Worm (Caenorhabditis elegans): Measurements from ENCODE around the gene gcy-21.
"Not testable (repeated sequence)": the region's sequence is repeated elsewhere in the genome, so short reads cannot be mapped to it uniquely, and the experiment has no call there.

Gene gcy-21

ce11 chrII:2637359-2637758, 22.1 kb upstream of the gcy-21 start, which contains the start of gene F22E5.21:
Gene F22E5.21 (minus strand): TSS chrII:2637459.
- TF ChIP-seq dao-5 (tag; optimal IDR thresholded peaks at IDR 0.05) (no peak), W03F9.2 (tag; optimal IDR thresholded peaks at IDR 0.05) (no peak), him-1 (tag; optimal IDR thresholded peaks at IDR 0.05) (no peak)

- TF ChIP-seq W03F9.2 (tag; optimal IDR thresholded peaks at IDR 0.05), result no peak
- no peak for TF ChIP-seq him-1 (tag; optimal IDR thresholded peaks at IDR 0.05)
- no peak for TF ChIP-seq dao-5 (tag; optimal IDR thresholded peaks at IDR 0.05)
These were observed 21.4 kb upstream of the gcy-21 start, which contains the start of gene F22E5.9 for ce11 chrII:2638062-2638461. Gene F22E5.9 (plus strand): TSS chrII:2638388.

ce11 chrII:2639401-2640088, 19.9 kb upstream of the gcy-21 start, which contains the start of gene F22E5.8:
Gene F22E5.8 (plus strand): TSS chrII:2640038.
- TF ChIP-seq dao-5, W03F9.2, him-1 (tag; optimal IDR thresholded peaks at IDR 0.05): not testable (repeated sequence)

- TF ChIP-seq dao-5 (tag; optimal IDR thresholded peaks at IDR 0.05), result no peak
- TF ChIP-seq him-1 (tag; optimal IDR thresholded peaks at IDR 0.05), result no peak
- no peak for TF ChIP-seq W03F9.2 (tag; optimal IDR thresholded peaks at IDR 0.05)
These were observed 18.5 kb upstream of the gcy-21 start, which contains the start of gene F22E5.23 for ce11 chrII:2640982-2641381. Gene F22E5.23 (plus strand): TSS chrII:2641282.

ce11 chrII:2641777-2642176, 17.7 kb upstream of the gcy-21 start, which contains the start of gene F22E5.7:
Gene F22E5.7 (plus strand): TSS chrII:2642077.
- TF ChIP-seq dao-5 (tag; optimal IDR thresholded peaks at IDR 0.05), result no peak

- no peak for TF ChIP-seq dao-5 (tag; optimal IDR thresholded peaks at IDR 0.05)
- TF ChIP-seq him-1 (tag; optimal IDR thresholded peaks at IDR 0.05), result no peak
- TF ChIP-seq W03F9.2 (tag; optimal IDR thresholded peaks at IDR 0.05), result no peak
These were observed 15.0 kb upstream of the gcy-21 start, which contains the start of gene F22E5.11 for ce11 chrII:2644498-2644897. Gene F22E5.11 (minus strand): TSS chrII:2644598.

ce11 chrII:2646756-2647155, 12.7 kb upstream of the gcy-21 start, which contains the start of gene F22E5.12:
Gene F22E5.12 (minus strand): TSS chrII:2646856.
- TF ChIP-seq dao-5, him-1, W03F9.2 (tag; optimal IDR thresholded peaks at IDR 0.05): not testable (repeated sequence)

ce11 chrII:2649015-2649414, 10.4 kb upstream of the gcy-21 start:
- TF ChIP-seq him-1 (tag; optimal IDR thresholded peaks at IDR 0.05) (no peak), dao-5 (tag; optimal IDR thresholded peaks at IDR 0.05) (no peak), W03F9.2 (tag; optimal IDR thresholded peaks at IDR 0.05) (no peak)

ce11 chrII:2649539-2649938, 9.9 kb upstream of the gcy-21 start, which contains the start of the genes F22E5.13 and F22E5.6:
Gene F22E5.13 (minus strand): TSS chrII:2649639.
Gene F22E5.6 (plus strand): TSS chrII:2649835.
- TF ChIP-seq W03F9.2 (tag; optimal IDR thresholded peaks at IDR 0.05), result no peak
- TF ChIP-seq him-1 (tag; optimal IDR thresholded peaks at IDR 0.05), result no peak
- TF ChIP-seq dao-5 (tag; optimal IDR thresholded peaks at IDR 0.05), result no peak

- TF ChIP-seq him-1 (tag; optimal IDR thresholded peaks at IDR 0.05), result no peak
- TF ChIP-seq dao-5 (tag; optimal IDR thresholded peaks at IDR 0.05), result no peak
- TF ChIP-seq W03F9.2 (tag; optimal IDR thresholded peaks at IDR 0.05), result no peak
These were observed 2.9 kb upstream of the gcy-21 start, which contains the start of gene sri-47 for ce11 chrII:2656606-2657005. Gene sri-47 (plus strand): TSS chrII:2656906.

- not testable (repeated sequence) for TF ChIP-seq W03F9.2, him-1, dao-5 (tag; optimal IDR thresholded peaks at IDR 0.05)
These were observed 5.6 kb downstream of the gcy-21 start, which contains the start of gene F22E5.2 for ce11 chrII:2665081-2665480. Gene F22E5.2 (plus strand): TSS chrII:2665381.

- TF ChIP-seq him-1 (tag; optimal IDR thresholded peaks at IDR 0.05) (no peak), W03F9.2 (tag; optimal IDR thresholded peaks at IDR 0.05) (no peak), dao-5 (tag; optimal IDR thresholded peaks at IDR 0.05) (no peak)
These were observed 6.1 kb downstream of the gcy-21 start, which contains the start of gene F22E5.22 for ce11 chrII:2665606-2666005. Gene F22E5.22 (plus strand): TSS chrII:2665906.

- not testable (repeated sequence) for TF ChIP-seq W03F9.2, dao-5, him-1 (tag; optimal IDR thresholded peaks at IDR 0.05)
These were observed 12.9 kb downstream of the gcy-21 start, which contains the start of gene sri-57 for ce11 chrII:2672320-2672719. Gene sri-57 (minus strand): TSS chrII:2672420.

ce11 chrII:2673534-2673933, 14.1 kb downstream of the gcy-21 start, which contains the start of the genes F22E5.20 and F22E5.1:
Gene F22E5.20 (minus strand): TSS chrII:2673634.
Gene F22E5.1 (plus strand): TSS chrII:2673775.
- not testable (repeated sequence) for TF ChIP-seq dao-5, him-1, W03F9.2 (tag; optimal IDR thresholded peaks at IDR 0.05)

Data from whole organism, L4/young adult.